Worm (Caenorhabditis elegans) whole organism, L3 larva: ENCODE measurements around the gene str-74.
A peak's percentile ranks its signal among the peaks of the same experiment; 100 is the strongest.

Experiments
- ZK546.5 ChIP-seq: sonication (generic microtip); optimal IDR thresholded peaks from 2 replicates; lab custom pipeline; 2017; ENCODE audit warnings: missing biosample characterization, missing genetic modification characterization
- aly-2 ChIP-seq: fragments of 150-350 bp; optimal IDR thresholded peaks from 2 replicates; lab custom pipeline; 2014; ENCODE audit warnings: missing biosample characterization, missing genetic modification characterization
- ama-1 ChIP-seq: fragments of 150-350 bp; optimal IDR thresholded peaks from 2 replicates; lab custom pipeline; 2018
- ceh-16 ChIP-seq: sonication (generic microtip); optimal IDR thresholded peaks from 2 replicates; lab custom pipeline; 2017; ENCODE audit warnings: missing biosample characterization, missing genetic modification characterization
- ceh-82 ChIP-seq: fragments of 150-350 bp; optimal IDR thresholded peaks from 2 replicates; lab custom pipeline; 2014; ENCODE audit warnings: missing biosample characterization, missing genetic modification characterization
- daf-12 ChIP-seq: fragments of 150-350 bp; optimal IDR thresholded peaks from 2 replicates; lab custom pipeline; 2014; ENCODE audit warnings: missing biosample characterization, missing genetic modification reagents, missing genetic modification characterization
- egl-27 ChIP-seq: sonication (generic microtip); optimal IDR thresholded peaks from 4 replicates; lab custom pipeline; 2017; ENCODE audit warnings: missing biosample characterization, missing genetic modification reagents, missing genetic modification characterization
- egl-5 ChIP-seq: fragments of 150-350 bp; optimal IDR thresholded peaks from 2 replicates; lab custom pipeline; 2017; ENCODE audit warnings: missing biosample characterization, missing genetic modification reagents, missing genetic modification characterization, inconsistent platforms
- elt-1 ChIP-seq: fragments of 150-350 bp; optimal IDR thresholded peaks from 2 replicates; lab custom pipeline; 2014; ENCODE audit warnings: missing biosample characterization, missing genetic modification characterization
- elt-2 ChIP-seq: sonication (generic microtip); optimal IDR thresholded peaks from 2 replicates; lab custom pipeline; 2016; ENCODE audit warnings: missing genetic modification reagents, mild to moderate bottlenecking, missing genetic modification characterization, missing compliant biosample characterization
- elt-3 ChIP-seq, 3 experiments: fragments of 150-350 bp in 1 of 3; sonication (generic microtip) in 2 of 3; optimal IDR thresholded peaks; 2 replicates in 2 of 3; 4 replicates in 1 of 3; lab custom pipeline; 2014 to 2017; ENCODE audit warnings: missing biosample characterization in 3 of 3, missing genetic modification characterization in 3 of 3
- eor-1 ChIP-seq, 2 experiments: fragments of 150-350 bp; optimal IDR thresholded peaks; 2 replicates each; lab custom pipeline; 2014 to 2018; ENCODE audit warnings: missing biosample characterization in 2 of 2, missing genetic modification characterization in 2 of 2
- fkh-10 ChIP-seq: sonication (generic microtip); optimal IDR thresholded peaks from 2 replicates; lab custom pipeline; 2017; ENCODE audit warnings: missing biosample characterization, missing genetic modification reagents, missing genetic modification characterization
- fkh-2 ChIP-seq: fragments of 150-350 bp; optimal IDR thresholded peaks from 2 replicates; lab custom pipeline; 2014; ENCODE audit warnings: missing biosample characterization, missing genetic modification reagents, missing genetic modification characterization
- fos-1 ChIP-seq: fragments of 150-350 bp; optimal IDR thresholded peaks from 2 replicates; lab custom pipeline; 2014; ENCODE audit warnings: missing biosample characterization, missing genetic modification characterization
- hmg-11 ChIP-seq: sonication (generic microtip); optimal IDR thresholded peaks from 2 replicates; lab custom pipeline; 2016; ENCODE audit warnings: missing genetic modification characterization, missing compliant biosample characterization
- jun-1 ChIP-seq: fragments of 150-350 bp; optimal IDR thresholded peaks from 2 replicates; lab custom pipeline; 2014; ENCODE audit warnings: missing biosample characterization, missing genetic modification reagents, missing genetic modification characterization
- mdl-1 ChIP-seq: fragments of 150-350 bp; optimal IDR thresholded peaks from 2 replicates; lab custom pipeline; 2014; ENCODE audit warnings: missing biosample characterization, missing genetic modification characterization
- mml-1 ChIP-seq: fragments of 150-350 bp; sonication (generic microtip); optimal IDR thresholded peaks from 3 replicates; lab custom pipeline; 2014; ENCODE audit warnings: missing biosample characterization, missing genetic modification characterization
- nfya-1 ChIP-seq: sonication (generic microtip); optimal IDR thresholded peaks from 2 replicates; lab custom pipeline; 2017; ENCODE audit warnings: missing genetic modification characterization, mild to moderate bottlenecking, missing compliant biosample characterization, antibody characterized with exemption, moderate library complexity; ENCODE audit not compliant: insufficient read depth
- nhr-11 ChIP-seq: fragments of 150-350 bp; optimal IDR thresholded peaks from 2 replicates; lab custom pipeline; 2014; ENCODE audit warnings: missing biosample characterization, missing genetic modification characterization
- nhr-23 ChIP-seq: fragments of 150-350 bp; optimal IDR thresholded peaks from 2 replicates; lab custom pipeline; 2014; ENCODE audit warnings: missing biosample characterization, missing genetic modification reagents, missing genetic modification characterization
- nhr-237 ChIP-seq: fragments of 150-350 bp; optimal IDR thresholded peaks from 2 replicates; lab custom pipeline; 2014; ENCODE audit warnings: missing biosample characterization, missing genetic modification characterization
- nhr-25 ChIP-seq: sonication (generic microtip); optimal IDR thresholded peaks from 2 replicates; lab custom pipeline; 2017; ENCODE audit warnings: missing biosample characterization, missing genetic modification characterization
- nhr-28 ChIP-seq: fragments of 150-350 bp; optimal IDR thresholded peaks from 2 replicates; lab custom pipeline; 2014; ENCODE audit warnings: missing biosample characterization, missing genetic modification characterization
- nhr-43 ChIP-seq: sonication (generic microtip); optimal IDR thresholded peaks from 2 replicates; lab custom pipeline; 2016; ENCODE audit warnings: mild to moderate bottlenecking, missing genetic modification characterization, missing compliant biosample characterization; ENCODE audit not compliant: poor library complexity, severe bottlenecking
- nhr-67 ChIP-seq: fragments of 150-350 bp; optimal IDR thresholded peaks from 2 replicates; lab custom pipeline; 2014; ENCODE audit warnings: missing biosample characterization, missing genetic modification characterization
- nhr-76 ChIP-seq: fragments of 150-350 bp; sonication (generic microtip); optimal IDR thresholded peaks from 5 replicates; lab custom pipeline; 2014; ENCODE audit warnings: missing biosample characterization, missing genetic modification characterization
- nhr-77 ChIP-seq: fragments of 150-350 bp; optimal IDR thresholded peaks from 2 replicates; lab custom pipeline; 2014; ENCODE audit warnings: missing biosample characterization, missing genetic modification characterization
- pha-4 ChIP-seq: fragments of 150-350 bp; optimal IDR thresholded peaks from 2 replicates; lab custom pipeline; 2014; ENCODE audit warnings: missing biosample characterization, missing genetic modification reagents, missing genetic modification characterization
- pqm-1 ChIP-seq: fragments of 150-350 bp; optimal IDR thresholded peaks from 2 replicates; lab custom pipeline; 2017; ENCODE audit warnings: missing biosample characterization, missing genetic modification characterization, inconsistent platforms
- sea-2 ChIP-seq: fragments of 150-350 bp; sonication (generic microtip); optimal IDR thresholded peaks from 4 replicates; lab custom pipeline; 2014; ENCODE audit warnings: missing biosample characterization, missing genetic modification reagents, missing genetic modification characterization
- skn-1 ChIP-seq: fragments of 150-350 bp; optimal IDR thresholded peaks from 2 replicates; lab custom pipeline; 2014; ENCODE audit warnings: missing biosample characterization, missing genetic modification characterization
- snpc-4 ChIP-seq: fragments of 150-350 bp; optimal IDR thresholded peaks from 2 replicates; lab custom pipeline; 2014; ENCODE audit warnings: missing biosample characterization, missing genetic modification characterization
- unc-39 ChIP-seq: sonication (generic microtip); optimal IDR thresholded peaks from 4 replicates; lab custom pipeline; 2017; ENCODE audit warnings: missing biosample characterization, missing genetic modification characterization
- unc-62 ChIP-seq: fragments of 150-350 bp; sonication (generic microtip); optimal IDR thresholded peaks from 4 replicates; lab custom pipeline; 2014; ENCODE audit warnings: missing biosample characterization, missing genetic modification reagents, missing genetic modification characterization
- ztf-11 ChIP-seq: fragments of 150-350 bp; optimal IDR thresholded peaks from 2 replicates; lab custom pipeline; 2014; ENCODE audit warnings: missing biosample characterization, missing genetic modification characterization
- ztf-4 ChIP-seq: fragments of 150-350 bp; optimal IDR thresholded peaks from 2 replicates; lab custom pipeline; 2014; ENCODE audit warnings: missing biosample characterization, missing genetic modification characterization

str-74 gene

DNA sequence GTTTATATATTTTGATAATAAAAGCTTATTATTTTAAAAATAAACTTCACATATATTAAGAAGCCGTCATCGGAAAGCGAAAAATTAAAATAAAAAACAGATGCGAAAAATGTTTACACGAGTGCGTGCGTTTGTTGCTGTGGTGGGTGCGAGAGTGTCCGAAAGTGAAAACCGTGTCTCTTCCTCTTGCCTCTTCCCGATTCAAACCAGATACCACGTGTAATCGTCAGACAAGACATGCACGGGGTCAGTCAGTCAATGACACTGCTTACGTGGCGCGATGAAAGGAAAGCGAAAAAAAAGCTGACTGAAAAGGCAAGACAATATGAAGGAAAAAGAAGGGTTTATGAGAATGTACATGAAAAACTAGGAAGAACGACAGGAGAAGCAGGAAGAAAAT lies 10.0 kb downstream of the str-74 start:
- no peak for TF ChIP-seq sea-2 (GFP tag; lab: Kevin White, UChicago)
- no peak for TF ChIP-seq nhr-28 (tag; lab: Kevin White, UChicago)
- TF ChIP-seq nhr-23 (tag; lab: Kevin White, UChicago), result peak; percentile 76
- no peak for TF ChIP-seq ztf-11
- TF ChIP-seq hmg-11, result no peak
- no peak for TF ChIP-seq nhr-237 (tag; lab: Kevin White, UChicago)
- no peak for TF ChIP-seq unc-62
- TF ChIP-seq nhr-76 (tag; lab: Kevin White, UChicago), result no peak
- no peak for TF ChIP-seq elt-3 (tag; optimal IDR thresholded peaks at IDR 0.05; lab: Kevin White, UChicago)
- no peak for TF ChIP-seq nhr-11 (tag; lab: Kevin White, UChicago)
- TF ChIP-seq aly-2, result no peak
- TF ChIP-seq nhr-25 (tag; lab: Kevin White, UChicago), result peak; percentile 78
- TF ChIP-seq ztf-4 (tag; lab: Kevin White, UChicago), result no peak
- TF ChIP-seq pha-4, result no peak
- no peak for TF ChIP-seq mdl-1
- no peak for TF ChIP-seq jun-1 (tag; lab: Kevin White, UChicago)
- TF ChIP-seq, all 47 proteins: peak for 2

DNA sequence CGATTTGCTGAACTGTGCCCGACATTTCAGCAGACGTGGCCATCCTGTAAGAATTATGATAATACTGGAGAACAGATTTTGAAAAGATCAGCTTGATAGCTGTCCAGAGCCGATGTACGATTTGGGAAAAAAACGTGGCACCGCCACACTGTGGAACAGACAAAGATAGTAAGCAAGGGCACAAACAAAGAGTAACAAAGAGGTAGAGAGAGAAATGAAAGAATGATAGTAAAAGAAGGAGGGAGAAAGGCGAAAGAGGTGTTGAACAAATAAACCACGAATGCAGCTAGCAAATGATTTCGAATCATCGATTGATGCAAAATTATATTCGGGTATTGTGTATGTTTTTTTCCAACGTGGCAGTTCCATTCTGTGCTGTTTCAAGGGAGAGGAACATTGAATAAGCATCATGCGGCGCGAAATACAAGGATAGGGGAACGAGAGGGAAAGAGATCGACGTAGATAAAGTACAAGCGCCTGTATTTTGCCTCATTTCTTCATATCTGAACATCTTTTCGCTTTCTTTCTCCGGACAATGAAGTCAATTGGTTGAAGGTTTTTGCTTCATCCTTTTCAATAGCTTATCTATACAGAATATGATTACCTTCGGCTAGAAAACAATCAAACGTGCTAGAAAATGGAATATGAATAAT lies 12.6 kb downstream of the str-74 start, which contains the start of gene C14H10.3:
Gene C14H10.3, minus strand, starts transcription at position 44 of the 653 bp plus-strand sequence.
- TF ChIP-seq pha-4 (peak; percentile 72), nhr-43 (peak; percentile 21), aly-2 (no peak), elt-1 (tag; lab: Kevin White, UChicago) (no peak), elt-2 (tag; lab: Kevin White, UChicago) (peak; percentile 37)

DNA sequence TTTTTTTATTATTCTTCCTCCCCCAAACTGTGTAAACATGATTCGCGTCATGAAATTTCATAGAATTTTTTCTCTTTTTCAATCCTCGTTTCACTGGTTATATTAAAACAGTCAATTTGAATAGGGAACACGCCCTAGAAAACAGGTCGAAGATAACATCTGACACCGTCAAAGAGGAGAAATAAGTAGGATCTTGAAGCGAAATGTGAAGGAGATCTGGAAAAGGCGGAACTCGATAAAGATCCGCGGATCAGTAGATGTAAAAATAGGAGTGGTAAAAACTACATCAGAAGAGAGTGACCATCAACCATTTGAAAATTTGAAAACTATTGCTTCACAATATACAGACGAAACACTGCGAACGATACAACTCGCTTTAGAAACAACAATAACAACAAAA lies 13.6 kb downstream of the str-74 start:
- TF ChIP-seq hmg-11, result no peak
- peak; percentile 73 for TF ChIP-seq elt-1 (tag; lab: Kevin White, UChicago)
- peak; percentile 38 for TF ChIP-seq nhr-23 (tag; lab: Kevin White, UChicago)

DNA sequence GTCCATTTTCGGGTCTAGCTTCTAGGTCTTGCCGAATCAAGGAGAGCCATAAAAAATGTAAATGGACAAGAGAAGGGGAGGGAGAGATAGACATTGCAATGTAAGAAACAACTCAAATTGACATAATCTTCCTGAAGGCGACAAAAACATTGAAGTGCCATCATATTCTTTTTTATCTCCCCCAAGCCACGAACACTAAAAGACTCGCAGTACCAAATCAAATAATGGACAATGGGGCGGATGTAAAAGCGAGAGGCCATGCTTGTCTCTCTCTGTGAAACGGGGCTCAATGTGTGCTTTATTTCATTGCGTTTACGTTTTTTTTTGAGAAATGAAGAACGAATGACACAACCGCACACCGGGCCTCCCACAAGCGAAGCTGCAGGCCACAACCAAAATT lies 15.0 kb downstream of the str-74 start:
- no peak for TF ChIP-seq unc-39 (tag; lab: Kevin White, UChicago)
- TF ChIP-seq fkh-10 (GFP tag; lab: Kevin White, UChicago), result peak; percentile 41

DNA sequence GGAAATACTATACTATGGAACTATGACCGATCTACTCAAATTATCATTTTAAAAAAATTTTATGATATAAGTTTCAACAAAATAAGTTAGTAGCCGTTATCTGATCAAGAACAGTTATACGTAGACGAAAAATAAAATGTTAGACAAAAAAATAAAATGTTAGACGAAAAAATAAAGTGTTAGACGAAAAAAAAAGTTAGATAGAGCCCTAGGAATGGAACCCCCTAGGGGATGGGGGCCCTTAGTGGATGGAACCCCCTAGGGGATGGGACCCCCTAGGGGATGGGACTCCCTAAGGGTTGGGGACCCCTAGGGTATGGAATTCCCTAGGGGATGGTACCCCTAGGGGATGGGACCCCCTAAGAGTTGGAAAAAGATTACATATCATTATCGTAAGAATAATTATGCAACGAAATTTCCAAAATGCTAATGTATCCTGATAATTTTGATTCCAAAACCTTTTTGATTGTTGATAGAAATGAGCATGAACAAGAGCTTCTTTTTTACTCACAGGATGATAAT lies 21.6 kb downstream of the str-74 start:
- no peak for TF ChIP-seq hmg-11
- no peak for TF ChIP-seq nhr-23 (tag; lab: Kevin White, UChicago)
- no peak for TF ChIP-seq daf-12 (tag; lab: Kevin White, UChicago)
- no peak for TF ChIP-seq nhr-25 (tag; lab: Kevin White, UChicago)
- no peak for TF ChIP-seq nhr-67 (tag; lab: Kevin White, UChicago)
- TF ChIP-seq elt-1 (tag; lab: Kevin White, UChicago), result no peak
- no peak for TF ChIP-seq skn-1 (tag; lab: Kevin White, UChicago)
- no peak for TF ChIP-seq ceh-82
- no peak for TF ChIP-seq ceh-16 (tag; lab: Kevin White, UChicago)
- TF ChIP-seq ama-1 (lab: Kevin White, UChicago), result no peak
- no peak for TF ChIP-seq snpc-4 (tag; lab: Kevin White, UChicago)
- no peak for TF ChIP-seq eor-1 (tag; optimal IDR thresholded peaks at IDR 0.05; lab: Kevin White, UChicago)
- no peak for TF ChIP-seq nhr-77 (tag; lab: Kevin White, UChicago)

DNA sequence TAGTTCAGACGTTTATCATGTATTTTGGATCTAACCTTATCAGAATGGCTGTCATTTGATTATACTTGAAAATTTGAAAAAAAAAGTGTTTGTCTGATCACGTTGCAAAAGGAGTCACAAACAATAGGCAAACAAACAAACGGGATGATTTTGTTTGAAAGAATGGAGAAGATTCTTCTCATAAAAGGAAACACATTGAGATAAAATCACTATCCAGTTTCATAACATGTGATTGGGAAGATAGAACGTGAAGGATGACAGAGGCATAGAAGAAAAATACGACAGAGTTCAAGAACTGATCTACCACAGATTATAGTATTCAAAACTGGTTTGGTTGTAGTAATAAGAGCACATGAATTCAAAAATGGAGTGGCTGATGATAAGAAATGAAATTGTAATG lies 22.1 kb downstream of the str-74 start, which contains the start of gene F44A6.5:
Gene F44A6.5, minus strand, starts transcription at position 151 of the 400 bp plus-strand sequence.
- TF ChIP-seq elt-3 (tag; optimal IDR thresholded peaks at IDR 0.05; lab: Kevin White, UChicago) (peak in 1 of 3 experiments; percentile 13), mdl-1 (peak; percentile 18), egl-27 (tag; lab: Kevin White, UChicago) (no peak), fos-1 (tag; lab: Kevin White, UChicago) (no peak), fkh-2 (tag; lab: Kevin White, UChicago) (no peak), nhr-25 (tag; lab: Kevin White, UChicago) (peak; percentile 70), skn-1 (tag; lab: Kevin White, UChicago) (peak; percentile 84), mml-1 (no peak), nhr-43 (peak; percentile 85), jun-1 (tag; lab: Kevin White, UChicago) (peak; percentile 46), ZK546.5 (tag; lab: Kevin White, UChicago) (no peak), elt-2 (tag; lab: Kevin White, UChicago) (peak; percentile 77), nhr-23 (tag; lab: Kevin White, UChicago) (peak; percentile 14), pha-4 (peak; percentile 53), pqm-1 (tag; lab: Kevin White, UChicago) (peak; percentile 16), nhr-237 (tag; lab: Kevin White, UChicago) (no peak), egl-5 (no peak), nfya-1 (tag; lab: Kevin White, UChicago) (peak; percentile 33), nhr-28 (tag; lab: Kevin White, UChicago) (no peak), ztf-4 (tag; lab: Kevin White, UChicago) (no peak)
